Fruit fly (Drosophila melanogaster): Measurements from ENCODE around the gene CG1578.

Gene CG1578

dm6 chrX:11816434-11816948 is at the start of gene CG1578, which contains the start of gene rudhira (continued):
- peak; percentile 2 for TF ChIP-seq CG7839 (tag; optimal IDR thresholded peaks at IDR 0.05)
- no peak for TF ChIP-seq pfk (GFP tag; optimal IDR thresholded peaks at IDR 0.05)
- no peak for TF ChIP-seq CG7372 (GFP tag; IDR thresholded peaks at IDR 0.05)
- 0 out of 2 replicates have a peak, but pooled peaks have one; percentile 31 for TF ChIP-seq CG3847 (GFP tag; IDR thresholded peaks at IDR 0.05)
- peak; percentile 71 for TF ChIP-seq ftz-f1 (GFP tag; optimal IDR thresholded peaks at IDR 0.05)
- TF ChIP-seq bowl (GFP tag; IDR thresholded peaks at IDR 0.05) = no peak
- no peak for TF ChIP-seq hkb (optimal IDR thresholded peaks at IDR 0.05)
- TF ChIP-seq hkb (GFP tag; IDR thresholded peaks at IDR 0.05) = no peak
- no peak for TF ChIP-seq btn (GFP tag; optimal IDR thresholded peaks at IDR 0.05)
- TF ChIP-seq danr (GFP tag; IDR thresholded peaks at IDR 0.05) = no peak
- no peak for TF ChIP-seq CG2129 (GFP tag; IDR thresholded peaks at IDR 0.05; ENCODE audit: partially characterized antibody)
- TF ChIP-seq gsb-n (tag; optimal IDR thresholded peaks at IDR 0.05) = peak; percentile 26
- no peak for TF ChIP-seq twi (tag; optimal IDR thresholded peaks at IDR 0.05)
- TF ChIP-seq CG5245 (GFP tag; optimal IDR thresholded peaks at IDR 0.05) = no peak
- TF ChIP-seq lmd (GFP tag; IDR thresholded peaks at IDR 0.05) = no peak
- no peak for TF ChIP-seq Antp (GFP tag; optimal IDR thresholded peaks at IDR 0.05)
- TF ChIP-seq CG11093 (GFP tag; IDR thresholded peaks at IDR 0.05) = no peak
- no peak for TF ChIP-seq CG14441 (GFP tag; IDR thresholded peaks at IDR 0.05)
- TF ChIP-seq CTCF (GFP tag; optimal IDR thresholded peaks at IDR 0.05) = no peak
- no peak for TF ChIP-seq CG11456 (GFP tag; IDR thresholded peaks at IDR 0.05)
- peak; percentile 48 for TF ChIP-seq pzg (GFP tag; optimal IDR thresholded peaks at IDR 0.05)
- TF ChIP-seq ttk (GFP tag; IDR thresholded peaks at IDR 0.05) = no peak
- no peak for TF ChIP-seq Fer3 (tag; optimal IDR thresholded peaks at IDR 0.05)
- peak; percentile 30 for TF ChIP-seq CG9727 (GFP tag; optimal IDR thresholded peaks at IDR 0.05)
- TF ChIP-seq Trl (optimal IDR thresholded peaks at IDR 0.05) = no peak
- no peak for TF ChIP-seq Trl (GFP tag; optimal IDR thresholded peaks at IDR 0.05)
- TF ChIP-seq CG1832 (GFP tag; optimal IDR thresholded peaks at IDR 0.05) = no peak
- TF ChIP-seq MBD-R2 (GFP tag; IDR thresholded peaks at IDR 0.05) = peak; percentile 35; the same call in 1 of the 2 replicates
- no peak for TF ChIP-seq dati (GFP tag; IDR thresholded peaks at IDR 0.05)
- no peak for TF ChIP-seq cwo (GFP tag; optimal IDR thresholded peaks at IDR 0.05)
- peak in 1 of 2 experiments; percentile 12 for TF ChIP-seq insv (GFP tag; optimal IDR thresholded peaks at IDR 0.05)
- TF ChIP-seq CG9215 (GFP tag; IDR thresholded peaks at IDR 0.05) = no peak
- TF ChIP-seq CG2875 (GFP tag; optimal IDR thresholded peaks at IDR 0.05) = no peak
- no peak for TF ChIP-seq Lim3 (GFP tag; IDR thresholded peaks at IDR 0.05)
- TF ChIP-seq CG18619 (GFP tag; optimal IDR thresholded peaks at IDR 0.05) = peak; percentile 19
- no peak for TF ChIP-seq CG2202 (tag; optimal IDR thresholded peaks at IDR 0.05)
- no peak for TF ChIP-seq gce (GFP tag; IDR thresholded peaks at IDR 0.05)
- TF ChIP-seq psq (GFP tag; optimal IDR thresholded peaks at IDR 0.05) = peak; percentile 4
- TF ChIP-seq Asciz (GFP tag; optimal IDR thresholded peaks at IDR 0.05) = no peak
- no peak for TF ChIP-seq nerfin-2 (GFP tag; IDR thresholded peaks at IDR 0.05; ENCODE audit: partially characterized antibody)
- no peak for TF ChIP-seq Sry-δ (GFP tag; optimal IDR thresholded peaks at IDR 0.05)
- no peak for TF ChIP-seq CG9932 (GFP tag; IDR thresholded peaks at IDR 0.05)
- no peak for TF ChIP-seq MESR4 (GFP tag; optimal IDR thresholded peaks at IDR 0.05)
- TF ChIP-seq CG15269 (tag; optimal IDR thresholded peaks at IDR 0.05) = no peak
- no peak for TF ChIP-seq gcm (GFP tag; optimal IDR thresholded peaks at IDR 0.05)
- TF ChIP-seq tio (GFP tag; optimal IDR thresholded peaks at IDR 0.05) = no peak
- no peak for TF ChIP-seq bigmax (GFP tag; optimal IDR thresholded peaks at IDR 0.05)
- TF ChIP-seq CG3163 (GFP tag; optimal IDR thresholded peaks at IDR 0.05) = no peak
- TF ChIP-seq tgo (GFP tag; IDR thresholded peaks at IDR 0.05) = no peak
- no peak for TF ChIP-seq CG31388 (GFP tag; optimal IDR thresholded peaks at IDR 0.05)
- no peak for TF ChIP-seq CG10979 (tag; optimal IDR thresholded peaks at IDR 0.05)
- no peak for TF ChIP-seq sug (tag; optimal IDR thresholded peaks at IDR 0.05)
- TF ChIP-seq cg (GFP tag; optimal IDR thresholded peaks at IDR 0.05) = no peak

All from whole organism, embryonic.